Worm (Caenorhabditis elegans) whole organism, L3 larva: ENCODE data around the gene C03H5.5.

Source experiments
- R02D3.7 ChIP-seq: fragments of 150-350 bp; optimal IDR thresholded peaks from 2 replicates; lab custom pipeline; 2014; ENCODE audit warnings: missing biosample characterization, missing genetic modification characterization
- ZK546.5 ChIP-seq: sonication (generic microtip); optimal IDR thresholded peaks from 2 replicates; lab custom pipeline; 2017; ENCODE audit warnings: missing biosample characterization, missing genetic modification characterization
- aly-2 ChIP-seq: fragments of 150-350 bp; optimal IDR thresholded peaks from 2 replicates; lab custom pipeline; 2014; ENCODE audit warnings: missing biosample characterization, missing genetic modification characterization
- ceh-16 ChIP-seq: sonication (generic microtip); optimal IDR thresholded peaks from 2 replicates; lab custom pipeline; 2017; ENCODE audit warnings: missing biosample characterization, missing genetic modification characterization
- ceh-28 ChIP-seq: fragments of 150-350 bp; optimal IDR thresholded peaks from 2 replicates; lab custom pipeline; 2014; ENCODE audit warnings: missing biosample characterization, missing genetic modification reagents, missing genetic modification characterization
- ceh-82 ChIP-seq: fragments of 150-350 bp; optimal IDR thresholded peaks from 2 replicates; lab custom pipeline; 2014; ENCODE audit warnings: missing biosample characterization, missing genetic modification characterization
- ceh-9 ChIP-seq: sonication (generic microtip); optimal IDR thresholded peaks from 2 replicates; lab custom pipeline; 2018; ENCODE audit warnings: missing biosample characterization, missing genetic modification characterization
- daf-12 ChIP-seq: fragments of 150-350 bp; optimal IDR thresholded peaks from 2 replicates; lab custom pipeline; 2014; ENCODE audit warnings: missing biosample characterization, missing genetic modification reagents, missing genetic modification characterization
- egl-27 ChIP-seq: sonication (generic microtip); optimal IDR thresholded peaks from 4 replicates; lab custom pipeline; 2017; ENCODE audit warnings: missing biosample characterization, missing genetic modification reagents, missing genetic modification characterization
- egl-5 ChIP-seq: fragments of 150-350 bp; optimal IDR thresholded peaks from 2 replicates; lab custom pipeline; 2017; ENCODE audit warnings: missing biosample characterization, missing genetic modification reagents, missing genetic modification characterization, inconsistent platforms
- elt-1 ChIP-seq: fragments of 150-350 bp; optimal IDR thresholded peaks from 2 replicates; lab custom pipeline; 2014; ENCODE audit warnings: missing biosample characterization, missing genetic modification characterization
- eor-1 ChIP-seq, 2 experiments: fragments of 150-350 bp; optimal IDR thresholded peaks; 2 replicates each; lab custom pipeline; 2014 to 2018; ENCODE audit warnings: missing biosample characterization in 2 of 2, missing genetic modification characterization in 2 of 2
- fkh-10 ChIP-seq: sonication (generic microtip); optimal IDR thresholded peaks from 2 replicates; lab custom pipeline; 2017; ENCODE audit warnings: missing biosample characterization, missing genetic modification reagents, missing genetic modification characterization
- fkh-2 ChIP-seq: fragments of 150-350 bp; optimal IDR thresholded peaks from 2 replicates; lab custom pipeline; 2014; ENCODE audit warnings: missing biosample characterization, missing genetic modification reagents, missing genetic modification characterization
- hmg-11 ChIP-seq: sonication (generic microtip); optimal IDR thresholded peaks from 2 replicates; lab custom pipeline; 2016; ENCODE audit warnings: missing genetic modification characterization, missing compliant biosample characterization
- jun-1 ChIP-seq: fragments of 150-350 bp; optimal IDR thresholded peaks from 2 replicates; lab custom pipeline; 2014; ENCODE audit warnings: missing biosample characterization, missing genetic modification reagents, missing genetic modification characterization
- lin-15B ChIP-seq: fragments of 150-350 bp; optimal IDR thresholded peaks from 2 replicates; lab custom pipeline; 2014; ENCODE audit warnings: missing biosample characterization, missing genetic modification characterization
- lin-39 ChIP-seq: fragments of 150-350 bp; optimal IDR thresholded peaks from 2 replicates; lab custom pipeline; 2018; ENCODE audit warnings: missing biosample characterization, missing genetic modification reagents, missing genetic modification characterization
- mdl-1 ChIP-seq: fragments of 150-350 bp; optimal IDR thresholded peaks from 2 replicates; lab custom pipeline; 2014; ENCODE audit warnings: missing biosample characterization, missing genetic modification characterization
- mml-1 ChIP-seq: fragments of 150-350 bp; sonication (generic microtip); optimal IDR thresholded peaks from 3 replicates; lab custom pipeline; 2014; ENCODE audit warnings: missing biosample characterization, missing genetic modification characterization
- nfya-1 ChIP-seq: sonication (generic microtip); optimal IDR thresholded peaks from 2 replicates; lab custom pipeline; 2017; ENCODE audit warnings: missing genetic modification characterization, mild to moderate bottlenecking, missing compliant biosample characterization, antibody characterized with exemption, moderate library complexity; ENCODE audit not compliant: insufficient read depth
- nhr-23 ChIP-seq: fragments of 150-350 bp; optimal IDR thresholded peaks from 2 replicates; lab custom pipeline; 2014; ENCODE audit warnings: missing biosample characterization, missing genetic modification reagents, missing genetic modification characterization
- nhr-237 ChIP-seq: fragments of 150-350 bp; optimal IDR thresholded peaks from 2 replicates; lab custom pipeline; 2014; ENCODE audit warnings: missing biosample characterization, missing genetic modification characterization
- nhr-25 ChIP-seq: sonication (generic microtip); optimal IDR thresholded peaks from 2 replicates; lab custom pipeline; 2017; ENCODE audit warnings: missing biosample characterization, missing genetic modification characterization
- nhr-28 ChIP-seq: fragments of 150-350 bp; optimal IDR thresholded peaks from 2 replicates; lab custom pipeline; 2014; ENCODE audit warnings: missing biosample characterization, missing genetic modification characterization
- nhr-43 ChIP-seq: sonication (generic microtip); optimal IDR thresholded peaks from 2 replicates; lab custom pipeline; 2016; ENCODE audit warnings: mild to moderate bottlenecking, missing genetic modification characterization, missing compliant biosample characterization; ENCODE audit not compliant: poor library complexity, severe bottlenecking
- nhr-76 ChIP-seq: fragments of 150-350 bp; sonication (generic microtip); optimal IDR thresholded peaks from 5 replicates; lab custom pipeline; 2014; ENCODE audit warnings: missing biosample characterization, missing genetic modification characterization
- nhr-77 ChIP-seq: fragments of 150-350 bp; optimal IDR thresholded peaks from 2 replicates; lab custom pipeline; 2014; ENCODE audit warnings: missing biosample characterization, missing genetic modification characterization
- pha-4 ChIP-seq: fragments of 150-350 bp; optimal IDR thresholded peaks from 2 replicates; lab custom pipeline; 2014; ENCODE audit warnings: missing biosample characterization, missing genetic modification reagents, missing genetic modification characterization
- sea-2 ChIP-seq: fragments of 150-350 bp; sonication (generic microtip); optimal IDR thresholded peaks from 4 replicates; lab custom pipeline; 2014; ENCODE audit warnings: missing biosample characterization, missing genetic modification reagents, missing genetic modification characterization
- skn-1 ChIP-seq: fragments of 150-350 bp; optimal IDR thresholded peaks from 2 replicates; lab custom pipeline; 2014; ENCODE audit warnings: missing biosample characterization, missing genetic modification characterization
- snpc-4 ChIP-seq: fragments of 150-350 bp; optimal IDR thresholded peaks from 2 replicates; lab custom pipeline; 2014; ENCODE audit warnings: missing biosample characterization, missing genetic modification characterization
- tbx-2 ChIP-seq: sonication (generic microtip); optimal IDR thresholded peaks from 2 replicates; lab custom pipeline; 2016; ENCODE audit warnings: mild to moderate bottlenecking, missing genetic modification characterization, missing compliant biosample characterization
- unc-62 ChIP-seq: fragments of 150-350 bp; sonication (generic microtip); optimal IDR thresholded peaks from 4 replicates; lab custom pipeline; 2014; ENCODE audit warnings: missing biosample characterization, missing genetic modification reagents, missing genetic modification characterization
- ztf-11 ChIP-seq: fragments of 150-350 bp; optimal IDR thresholded peaks from 2 replicates; lab custom pipeline; 2014; ENCODE audit warnings: missing biosample characterization, missing genetic modification characterization

Gene C03H5.5

DNA sequence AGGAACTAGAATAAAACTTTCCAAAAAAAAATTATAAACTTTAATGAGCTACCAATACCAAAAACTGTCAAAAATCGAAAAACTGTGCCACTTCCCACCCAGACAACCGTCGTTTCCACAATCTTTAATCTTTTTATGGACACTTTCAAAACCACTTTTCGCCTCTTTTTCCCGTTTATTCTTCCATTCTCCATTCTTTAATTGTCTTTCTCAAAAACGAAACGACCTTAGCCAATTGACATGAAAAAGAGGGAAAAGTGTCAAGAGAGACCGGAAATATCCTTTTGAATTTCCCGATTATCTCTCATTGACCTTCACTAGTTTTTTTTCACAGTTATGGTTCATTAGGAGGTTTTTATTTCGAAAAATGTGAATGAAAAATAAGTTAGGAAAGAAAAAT lies 13.6 kb downstream of the C03H5.5 start:
- peak; percentile 17 for TF ChIP-seq nhr-25
- TF ChIP-seq skn-1 (tag; lab: Kevin White, UChicago), result no peak
- TF ChIP-seq egl-27, result no peak
- no peak for TF ChIP-seq tbx-2 (tag; lab: Kevin White, UChicago)
- TF ChIP-seq eor-1 (tag; optimal IDR thresholded peaks at IDR 0.05; lab: Kevin White, UChicago), result no peak
- TF ChIP-seq elt-1 (tag; lab: Kevin White, UChicago), result no peak
- TF ChIP-seq nhr-23 (tag; lab: Kevin White, UChicago), result peak; percentile 8
- TF ChIP-seq lin-15B (tag; lab: Kevin White, UChicago), result no peak
- no peak for TF ChIP-seq jun-1
- TF ChIP-seq mdl-1 (tag; lab: Kevin White, UChicago), result no peak
- no peak for TF ChIP-seq daf-12 (tag; lab: Kevin White, UChicago)

DNA sequence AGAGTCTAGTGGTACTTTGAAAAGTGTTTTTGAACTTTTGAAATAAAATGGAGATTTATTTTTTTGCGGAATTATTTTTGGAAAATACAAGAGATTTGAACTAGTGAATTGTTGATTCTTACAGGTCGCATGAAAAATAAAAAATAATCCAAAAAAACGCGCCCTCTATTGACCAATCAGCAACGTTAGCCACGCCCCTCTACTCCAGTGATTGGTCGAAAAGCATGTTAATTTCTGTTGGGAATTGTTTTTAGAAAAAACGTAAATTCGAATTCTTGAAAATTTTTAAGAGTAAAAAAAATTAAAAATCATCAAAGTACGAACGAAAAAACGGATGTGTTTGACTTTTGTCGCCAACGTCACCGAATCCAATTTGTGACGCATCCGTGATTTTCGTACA lies 14.8 kb downstream of the C03H5.5 start:
- TF ChIP-seq nfya-1 (tag; lab: Kevin White, UChicago), result peak; percentile 62
- TF ChIP-seq tbx-2 (tag; lab: Kevin White, UChicago), result no peak
- TF ChIP-seq eor-1 (tag; optimal IDR thresholded peaks at IDR 0.05; lab: Kevin White, UChicago), result no peak

DNA sequence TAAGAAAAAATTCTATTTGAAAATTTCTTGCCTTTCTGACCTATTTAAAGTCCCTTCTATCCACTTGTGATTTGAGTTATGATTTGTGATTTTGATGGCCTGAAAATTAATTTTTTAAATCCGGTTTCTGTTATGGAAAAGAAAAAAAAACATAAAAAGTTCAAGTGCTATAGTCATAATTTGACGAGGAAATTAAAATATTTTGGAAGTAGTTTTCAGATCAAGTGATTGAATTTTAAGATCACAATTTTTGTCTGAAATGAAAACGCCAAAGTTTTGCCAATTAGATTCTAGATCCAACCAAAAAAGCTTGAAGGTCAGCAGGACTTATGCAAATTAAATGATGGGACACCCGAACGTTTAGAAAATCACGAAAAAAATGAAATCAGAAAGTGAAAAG lies 17.7 kb downstream of the C03H5.5 start, which contains the start of gene ptr-3:
TSS of gene ptr-3 (minus strand) at position 101 of the 400 bp plus-strand sequence.
- TF ChIP-seq egl-5 (no peak), fkh-10 (GFP tag; lab: Kevin White, UChicago) (no peak), ceh-9 (tag; lab: Kevin White, UChicago) (no peak), elt-1 (tag; lab: Kevin White, UChicago) (no peak), jun-1 (no peak), ceh-82 (tag; lab: Kevin White, UChicago) (no peak), hmg-11 (tag; lab: Kevin White, UChicago) (no peak)
- TF ChIP-seq, all 47 proteins: peak for 0

DNA sequence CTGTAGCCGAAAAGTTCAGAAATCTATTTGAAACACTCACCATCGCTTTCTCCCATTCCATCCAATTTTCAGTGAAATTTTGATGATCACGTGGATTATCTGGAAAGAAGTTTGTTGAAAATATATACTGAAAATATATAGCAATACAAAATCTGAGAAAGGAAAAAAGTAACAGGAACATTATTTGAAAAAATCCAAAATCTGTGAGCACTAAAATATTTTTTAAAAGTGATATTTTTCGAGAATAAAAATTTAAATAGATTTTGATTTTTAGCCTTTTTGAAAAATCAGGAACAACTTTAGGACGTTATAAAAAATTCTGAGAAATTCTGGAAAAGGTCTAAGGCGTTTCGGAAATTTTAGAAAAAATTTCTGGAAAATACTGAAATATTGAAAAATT lies 28.2 kb downstream of the C03H5.5 start, which contains the start of gene dmsr-4:
TSS of gene dmsr-4 (minus strand) at position 101 of the 400 bp plus-strand sequence.
- TF ChIP-seq ceh-9 (tag; lab: Kevin White, UChicago) (no peak), egl-27 (no peak), nhr-23 (tag; lab: Kevin White, UChicago) (no peak), nhr-76 (tag; lab: Kevin White, UChicago) (no peak), nhr-237 (tag; lab: Kevin White, UChicago) (no peak), tbx-2 (tag; lab: Kevin White, UChicago) (no peak), ceh-28 (tag; lab: Kevin White, UChicago) (no peak), elt-1 (tag; lab: Kevin White, UChicago) (no peak)
- TF ChIP-seq, all 47 proteins: peak for 0

DNA sequence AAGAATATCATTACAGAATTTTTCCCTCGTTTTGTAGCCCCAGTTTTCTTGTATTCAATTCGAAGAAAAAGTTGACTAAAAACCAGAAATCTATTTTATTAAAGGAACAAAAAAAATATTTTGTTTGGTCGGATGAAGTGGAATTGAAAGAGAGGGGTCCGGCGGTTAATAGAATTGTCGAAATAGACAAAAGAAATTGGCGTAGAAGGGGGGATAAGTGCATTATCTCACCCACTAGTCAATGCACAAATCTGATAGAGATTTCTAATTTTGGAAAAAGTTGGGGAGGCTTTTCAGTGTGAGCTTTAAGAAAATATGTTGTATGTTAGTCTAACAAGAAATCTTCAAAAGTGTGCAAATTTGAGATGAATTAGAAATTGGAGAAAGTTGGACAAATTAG lies 30.7 kb downstream of the C03H5.5 start:
- TF ChIP-seq nhr-23 (tag; lab: Kevin White, UChicago), result no peak
- no peak for TF ChIP-seq sea-2 (GFP tag; lab: Kevin White, UChicago)
- TF ChIP-seq unc-62 (GFP tag; lab: Kevin White, UChicago), result no peak
- no peak for TF ChIP-seq mml-1 (tag; lab: Kevin White, UChicago)
- TF ChIP-seq lin-15B (tag; lab: Kevin White, UChicago), result no peak
- TF ChIP-seq snpc-4 (tag; lab: Kevin White, UChicago), result no peak
- no peak for TF ChIP-seq fkh-2 (tag; lab: Kevin White, UChicago)
- no peak for TF ChIP-seq ceh-16 (tag; lab: Kevin White, UChicago)
- no peak for TF ChIP-seq ZK546.5
- TF ChIP-seq egl-5, result no peak
- no peak for TF ChIP-seq aly-2
- TF ChIP-seq hmg-11 (tag; lab: Kevin White, UChicago), result no peak
- no peak for TF ChIP-seq nhr-77 (tag; lab: Kevin White, UChicago)
- no peak for TF ChIP-seq egl-27

DNA sequence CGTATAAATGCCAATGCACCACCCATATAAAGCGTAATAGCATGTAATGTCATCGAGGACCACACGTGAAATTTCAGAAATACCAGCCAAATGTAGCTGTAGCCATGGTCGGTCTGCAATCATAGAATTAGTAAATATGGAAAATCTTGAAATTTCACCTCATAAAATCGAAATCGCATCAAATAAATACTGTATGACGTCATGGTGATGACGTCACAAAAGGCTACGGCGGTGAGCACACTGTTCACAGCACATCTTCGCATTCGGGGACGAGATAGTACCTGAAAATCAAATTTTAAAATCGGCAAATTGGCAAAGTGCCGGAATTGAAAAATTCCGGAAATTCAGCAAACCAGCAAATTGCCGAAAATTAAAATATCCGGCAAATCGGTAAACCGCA lies 35.4 kb downstream of the C03H5.5 start:
- TF ChIP-seq jun-1 (no peak), pha-4 (tag; lab: Kevin White, UChicago) (no peak), nhr-28 (tag; lab: Kevin White, UChicago) (no peak), nhr-43 (no peak), ztf-11 (tag; lab: Kevin White, UChicago) (no peak), aly-2 (no peak), lin-39 (tag; lab: Kevin White, UChicago) (no peak), ceh-82 (tag; lab: Kevin White, UChicago) (no peak), fkh-10 (GFP tag; lab: Kevin White, UChicago) (no peak), R02D3.7 (no peak), unc-62 (GFP tag; lab: Kevin White, UChicago) (no peak), mml-1 (tag; lab: Kevin White, UChicago) (no peak), eor-1 (tag; optimal IDR thresholded peaks at IDR 0.05; lab: Kevin White, UChicago) (no peak), nhr-76 (tag; lab: Kevin White, UChicago) (no peak), sea-2 (GFP tag; lab: Kevin White, UChicago) (no peak)
